Fruit fly (Drosophila melanogaster) whole organism: Measurements from ENCODE around the gene Cpr72Ec.

Experiments
- CG8478 ChIP-seq: fragments of >200 bp; optimal IDR thresholded peaks from 2 replicates; lab custom pipeline; 2018; ENCODE audit warnings: inconsistent platforms
- Dll ChIP-seq: fragments of >200 bp; optimal IDR thresholded peaks from 2 replicates; lab custom pipeline; 2017
- EcR ChIP-seq, 2 experiments: fragments of >200 bp; optimal IDR thresholded peaks; 2 replicates each; lab custom pipeline; 2017; ENCODE audit warnings: missing biosample characterization in 2 of 2, missing genetic modification characterization in 2 of 2, missing genetic modification reagents in 2 of 2
- pan ChIP-seq: fragments of >200 bp; optimal IDR thresholded peaks from 2 replicates; lab custom pipeline; 2017
- psq ChIP-seq: fragments of >200 bp; optimal IDR thresholded peaks from 2 replicates; lab custom pipeline; 2017
- usp ChIP-seq: fragments of >200 bp; optimal IDR thresholded peaks from 2 replicates; lab custom pipeline; 2017; ENCODE audit warnings: missing biosample characterization, missing genetic modification characterization, mixed read lengths

Cpr72Ec gene

DNA sequence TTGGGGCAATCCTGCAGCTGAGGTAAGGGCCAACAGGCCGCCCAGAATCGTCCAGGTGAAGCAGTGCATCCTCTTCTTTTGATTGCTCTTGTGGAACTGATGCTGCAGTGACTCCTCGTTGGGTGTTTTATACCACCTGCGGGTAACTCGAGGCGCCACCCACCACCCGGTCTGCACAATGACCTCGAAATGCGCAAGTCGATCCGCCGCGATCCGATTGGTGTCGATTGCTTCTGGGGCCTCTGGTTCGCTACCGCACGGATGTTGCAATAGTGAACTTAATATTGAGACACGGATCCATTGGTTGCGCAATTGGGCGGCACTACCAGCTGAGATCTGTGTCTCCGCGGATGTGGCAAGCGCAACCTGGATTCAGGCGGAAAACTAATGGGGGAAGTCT is at the start of gene Cpr72Ec:
Gene Cpr72Ec, minus strand, starts transcription at position 101 of the 400 bp plus-strand sequence.
- TF ChIP-seq usp (GFP tag; lab: Kevin White, UChicago) (no peak), psq (lab: Kevin White, UChicago) (no peak), CG8478 (lab: Kevin White, UChicago) (no peak), Dll (lab: Kevin White, UChicago) (no peak), pan (lab: Kevin White, UChicago) (no peak), EcR (GFP tag; optimal IDR thresholded peaks at IDR 0.05; lab: Kevin White, UChicago) (no peak)

DNA sequence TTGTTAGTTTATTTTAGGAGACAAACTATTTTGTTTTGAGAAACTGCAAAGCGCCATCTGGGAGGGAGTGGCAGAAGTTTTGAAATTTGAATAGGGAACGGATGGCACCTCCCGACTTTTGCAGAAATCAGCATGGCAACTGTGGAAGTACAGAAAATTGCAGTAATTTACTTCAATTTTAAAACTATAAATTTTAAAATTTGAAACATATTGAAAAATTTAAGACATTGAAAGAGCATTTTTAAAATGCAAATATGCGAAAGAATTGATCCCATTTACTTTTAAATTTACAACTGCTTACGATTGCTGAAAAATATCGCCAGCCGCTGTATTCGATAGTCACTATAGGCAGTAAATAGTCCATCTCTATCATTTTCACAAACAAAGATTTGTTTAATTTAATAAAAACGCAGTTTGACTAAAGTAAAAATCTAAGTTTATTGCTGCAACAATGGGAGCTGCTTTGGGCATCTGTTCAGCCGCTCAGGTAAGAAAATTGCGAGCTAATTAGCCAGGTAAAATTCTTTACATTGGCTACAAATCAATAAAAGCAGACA is 45.3 kb upstream of the Cpr72Ec start, which contains the start of gene Serinc:
Gene Serinc, plus strand, starts transcription at position 329 of the 557 bp plus-strand sequence.
- TF ChIP-seq pan (lab: Kevin White, UChicago) = no peak
- TF ChIP-seq CG8478 (lab: Kevin White, UChicago) = no peak
- TF ChIP-seq usp (GFP tag; lab: Kevin White, UChicago) = no peak
- TF ChIP-seq EcR (GFP tag; optimal IDR thresholded peaks at IDR 0.05; lab: Kevin White, UChicago) = no peak
- TF ChIP-seq psq (lab: Kevin White, UChicago) = no peak
- no peak for TF ChIP-seq Dll (lab: Kevin White, UChicago)

DNA sequence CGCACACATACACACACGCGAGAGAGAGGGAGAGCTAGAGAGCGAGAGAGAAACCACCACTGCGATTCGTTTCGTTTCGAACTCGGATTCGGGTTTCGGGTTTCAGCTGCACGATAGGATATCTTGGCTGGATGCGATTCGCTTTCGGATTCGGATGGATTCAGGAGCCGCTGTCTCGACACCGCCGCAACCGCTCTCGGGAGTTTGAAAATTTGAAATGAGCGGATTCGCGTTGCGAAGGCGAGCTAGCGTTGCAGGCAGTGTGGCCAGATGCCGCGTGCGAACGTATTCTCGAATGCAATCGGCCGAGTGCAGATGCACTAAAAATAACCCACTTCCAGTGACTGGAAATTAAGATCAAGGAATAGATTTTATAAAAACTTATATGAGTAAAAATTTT is 44.4 kb upstream of the Cpr72Ec start, which contains the start of gene fax:
Gene fax, minus strand, starts transcription at position 263 of the 400 bp plus-strand sequence.
- TF ChIP-seq usp (GFP tag; lab: Kevin White, UChicago) = no peak
- TF ChIP-seq Dll (lab: Kevin White, UChicago) = no peak
- TF ChIP-seq CG8478 (lab: Kevin White, UChicago) = no peak
- no peak for TF ChIP-seq psq (lab: Kevin White, UChicago)
- no peak for TF ChIP-seq EcR (GFP tag; optimal IDR thresholded peaks at IDR 0.05; lab: Kevin White, UChicago)
- no peak for TF ChIP-seq pan (lab: Kevin White, UChicago)

DNA sequence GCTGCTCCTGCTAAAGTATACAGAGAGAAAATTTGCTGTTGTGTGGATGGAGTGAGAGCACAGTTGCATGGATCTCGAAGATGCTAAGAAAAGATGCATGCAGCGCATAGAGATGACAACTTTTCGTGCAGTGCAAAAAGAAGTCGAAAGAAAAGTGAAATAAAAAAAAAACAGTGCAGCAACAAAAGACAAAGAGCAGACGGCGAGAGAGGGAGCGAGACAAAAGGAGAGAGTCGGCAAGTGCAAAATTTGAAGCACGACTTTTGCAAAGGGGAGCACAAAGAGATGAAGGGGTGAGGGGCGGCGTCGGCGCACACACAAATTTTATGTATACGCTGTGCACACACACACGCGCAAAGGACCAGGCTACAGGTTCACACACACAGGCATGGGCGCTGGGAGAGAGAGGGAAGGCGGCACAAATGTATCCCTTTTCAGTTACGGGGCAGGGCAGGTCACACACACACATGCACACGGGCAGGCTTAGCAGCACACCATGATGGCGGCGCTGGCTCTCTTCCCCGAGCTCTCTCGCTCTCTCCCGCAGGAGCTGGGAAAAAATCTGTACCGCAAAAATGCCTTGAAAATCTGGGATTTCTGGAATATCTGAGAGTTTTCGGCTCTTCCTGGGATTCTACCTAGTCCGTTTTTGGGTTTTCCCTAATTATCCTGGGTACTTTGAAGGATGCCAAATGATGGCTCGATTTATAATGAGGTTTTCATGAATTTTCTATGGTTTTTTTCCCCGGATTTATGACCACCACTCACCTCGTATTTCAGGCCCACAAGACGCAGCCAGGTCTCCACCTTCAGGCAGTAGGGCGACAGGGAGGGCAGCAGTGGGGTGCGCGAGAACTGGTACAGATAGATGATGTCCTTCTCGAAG is 43.3 kb upstream of the Cpr72Ec start:
- TF ChIP-seq Dll (lab: Kevin White, UChicago) (peak; percentile 78), EcR (GFP tag; optimal IDR thresholded peaks at IDR 0.05; lab: Kevin White, UChicago) (no peak)

DNA sequence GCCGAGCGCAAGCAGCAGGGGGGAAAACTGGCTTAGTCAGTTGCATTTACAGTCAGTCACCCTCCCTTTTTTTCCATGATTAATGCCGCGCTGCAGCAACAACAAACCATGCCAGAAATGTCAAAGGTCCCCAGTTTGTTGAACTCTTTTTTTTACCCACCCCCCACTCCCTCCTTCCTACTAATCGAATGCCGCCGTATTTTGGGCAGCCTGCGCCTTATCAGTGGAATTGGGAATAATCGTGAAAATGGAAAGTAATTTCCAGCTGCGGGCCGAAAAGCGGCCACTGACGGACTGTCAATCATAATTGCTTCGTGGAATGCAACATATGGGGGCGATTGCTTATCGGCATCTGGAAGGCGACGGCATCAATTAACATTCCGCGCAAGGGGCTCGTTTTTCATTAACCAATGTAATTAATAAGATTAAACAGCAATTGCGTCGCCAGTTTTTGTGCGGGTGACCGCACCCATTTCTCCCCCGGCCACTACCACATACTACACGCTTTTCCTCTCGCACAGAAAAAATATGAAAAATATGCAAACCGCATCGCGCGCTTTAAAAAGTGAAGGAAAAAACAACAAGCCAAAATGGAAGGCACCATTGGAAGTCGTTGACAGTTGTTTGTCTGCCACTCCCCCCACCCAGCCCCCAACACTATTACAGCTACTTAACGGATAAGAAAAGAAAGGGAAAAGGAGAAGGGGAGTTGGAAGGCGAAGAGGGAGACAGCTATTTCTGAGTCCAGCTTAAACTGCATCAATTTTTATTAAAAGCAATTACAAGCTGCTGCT is 42.5 kb upstream of the Cpr72Ec start:
- TF ChIP-seq CG8478 (lab: Kevin White, UChicago) = no peak
- TF ChIP-seq usp (GFP tag; lab: Kevin White, UChicago) = no peak
- peak; percentile 32 for TF ChIP-seq Dll (lab: Kevin White, UChicago)
- no peak for TF ChIP-seq psq (lab: Kevin White, UChicago)
- peak in 1 of 2 experiments; percentile 35 for TF ChIP-seq EcR (GFP tag; optimal IDR thresholded peaks at IDR 0.05; lab: Kevin White, UChicago)
- no peak for TF ChIP-seq pan (lab: Kevin White, UChicago)

DNA sequence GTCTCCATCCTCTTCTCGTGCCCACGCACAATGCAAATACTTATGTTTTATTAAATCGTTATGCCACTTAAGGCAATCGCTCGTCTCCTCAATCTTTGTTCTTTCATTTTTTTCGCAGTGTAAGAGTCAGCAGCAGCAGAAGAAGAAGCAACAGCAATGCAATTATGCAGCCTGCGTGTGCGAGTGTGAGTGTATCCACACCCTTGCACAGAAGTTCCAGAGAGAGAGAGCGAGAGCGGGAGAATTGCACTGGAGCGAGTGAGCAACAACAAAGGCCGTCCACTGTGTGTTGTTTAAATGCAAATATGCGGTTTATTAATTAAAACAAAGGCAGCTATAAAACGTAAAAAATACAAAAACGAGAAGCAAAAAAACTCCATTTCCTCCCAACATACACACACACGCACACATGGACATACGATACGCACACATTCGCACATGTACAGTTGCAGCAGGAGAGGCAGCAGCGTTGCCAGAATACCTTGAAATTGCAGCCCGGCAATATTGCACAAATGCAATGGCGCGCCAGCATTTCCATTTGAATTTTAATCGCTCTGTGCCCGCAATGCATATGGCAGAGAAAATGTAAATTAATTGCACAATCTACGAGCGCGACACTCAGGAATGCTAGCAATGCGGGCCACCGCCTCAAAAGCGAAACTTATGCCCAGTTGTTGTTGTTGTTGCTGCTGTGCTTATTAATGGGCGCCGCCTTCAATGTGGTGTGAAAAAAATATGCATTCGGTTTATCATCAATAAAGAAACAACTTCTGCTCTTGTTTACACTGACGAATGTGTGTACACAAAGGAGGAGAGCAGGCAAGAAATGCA is 41.7 kb upstream of the Cpr72Ec start:
- no peak for TF ChIP-seq psq (lab: Kevin White, UChicago)
- TF ChIP-seq Dll (lab: Kevin White, UChicago) = no peak
- no peak for TF ChIP-seq CG8478 (lab: Kevin White, UChicago)
- peak in 1 of 2 experiments; percentile 13 for TF ChIP-seq EcR (GFP tag; optimal IDR thresholded peaks at IDR 0.05; lab: Kevin White, UChicago)

DNA sequence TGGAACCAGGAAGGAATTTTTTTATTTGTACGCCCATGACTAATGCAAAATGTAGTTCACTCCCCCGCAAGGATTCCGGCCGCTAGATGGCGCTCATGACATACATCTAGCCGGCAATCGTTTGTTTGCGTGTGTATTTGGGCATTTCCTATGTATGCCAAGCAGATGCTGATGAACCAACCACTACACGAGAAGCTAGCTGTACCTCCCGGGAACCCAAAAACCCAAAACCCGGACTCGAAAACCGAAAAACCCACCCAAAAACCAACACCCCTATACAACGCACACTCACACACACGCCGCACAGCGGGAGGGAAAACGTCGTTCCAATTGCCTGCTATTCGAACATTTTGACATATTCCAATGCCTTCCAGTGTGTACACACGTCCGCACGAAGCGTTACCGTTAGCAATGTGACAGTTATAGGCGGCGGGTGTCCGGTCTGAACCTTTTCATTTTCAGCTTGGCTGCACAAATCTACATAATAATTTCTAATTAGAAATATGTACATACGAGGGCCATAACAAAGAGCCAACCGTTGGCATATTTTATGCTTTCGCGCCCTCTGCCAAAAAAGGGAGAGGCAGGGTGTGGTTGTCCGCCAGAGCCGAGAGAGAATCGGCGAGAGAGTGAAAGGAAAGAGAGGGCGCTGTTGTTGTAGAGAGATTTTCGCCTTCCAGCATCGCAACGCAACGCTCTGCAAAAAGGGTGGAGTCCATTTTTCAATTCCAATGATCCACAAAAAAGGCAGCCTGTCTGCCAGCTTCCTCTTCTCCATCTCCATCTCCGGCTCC is 40.9 kb upstream of the Cpr72Ec start:
- TF ChIP-seq pan (lab: Kevin White, UChicago) (no peak), Dll (lab: Kevin White, UChicago) (no peak), EcR (GFP tag; optimal IDR thresholded peaks at IDR 0.05; lab: Kevin White, UChicago) (no peak), CG8478 (lab: Kevin White, UChicago) (no peak)

DNA sequence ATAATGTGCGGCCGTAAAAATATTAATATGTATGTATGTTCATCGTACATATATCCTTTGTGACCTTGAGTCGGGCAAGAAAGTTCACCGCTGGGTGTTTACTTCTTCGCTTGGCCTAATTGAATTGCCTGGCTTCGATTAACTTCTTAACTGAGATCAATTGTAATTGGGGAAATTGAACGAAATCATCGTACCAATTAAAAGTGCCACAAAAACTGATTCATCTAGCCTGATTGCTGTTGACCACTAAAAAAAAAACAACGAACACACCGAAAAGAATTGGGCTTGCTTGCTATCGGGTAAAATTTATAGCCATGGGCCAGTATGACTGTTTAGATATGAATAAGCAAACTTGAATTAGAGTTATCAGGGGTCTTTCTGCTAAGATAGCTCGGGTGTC is 35.1 kb upstream of the Cpr72Ec start:
- no peak for TF ChIP-seq psq (lab: Kevin White, UChicago)
- TF ChIP-seq usp (GFP tag; lab: Kevin White, UChicago) = no peak
- TF ChIP-seq CG8478 (lab: Kevin White, UChicago) = no peak
- no peak for TF ChIP-seq Dll (lab: Kevin White, UChicago)

DNA sequence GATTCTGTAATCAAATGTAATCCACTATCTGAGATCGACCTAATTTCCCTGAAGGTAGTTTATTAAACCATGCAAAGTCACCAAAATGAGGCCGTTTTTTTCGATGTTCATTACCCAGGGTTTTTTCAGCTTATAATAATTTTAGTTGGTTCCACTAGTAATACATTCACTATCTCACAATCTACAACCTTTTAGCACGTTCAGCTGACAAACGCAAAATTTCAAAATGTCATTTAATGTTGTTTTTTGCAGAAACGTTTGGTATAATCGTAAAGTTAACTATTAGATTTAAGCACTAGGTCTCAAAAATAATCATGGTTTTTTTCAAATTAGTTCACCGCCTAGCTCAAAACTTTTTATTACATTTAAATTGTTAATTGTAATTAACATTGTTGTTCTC is 33.0 kb upstream of the Cpr72Ec start, which contains the start of gene CG44836:
Gene CG44836, minus strand, starts transcription at position 101 of the 400 bp plus-strand sequence.
- TF ChIP-seq pan (lab: Kevin White, UChicago) = no peak
- TF ChIP-seq CG8478 (lab: Kevin White, UChicago) = no peak
- no peak for TF ChIP-seq usp (GFP tag; lab: Kevin White, UChicago)
- no peak for TF ChIP-seq EcR (GFP tag; optimal IDR thresholded peaks at IDR 0.05; lab: Kevin White, UChicago)
- no peak for TF ChIP-seq psq (lab: Kevin White, UChicago)
- no peak for TF ChIP-seq Dll (lab: Kevin White, UChicago)
